Fruit fly (Drosophila melanogaster) whole organism, embryonic: ENCODE results near the gene CG31178.

Experiments
- B-H1 ChIP-seq: fragments of 200-800 bp; sonication (Bioruptor generic); IDR thresholded peaks from 3 replicates; pipeline ENCODE4 v1.3.6; 2022; ENCODE audit warnings: missing biosample characterization, missing genetic modification characterization
- BEAF-32 ChIP-seq: fragments of 200-800 bp; sonication (Bioruptor generic); optimal IDR thresholded peaks from 3 replicates; lab custom pipeline; 2017; ENCODE audit warnings: missing biosample characterization, missing genetic modification characterization, mild to moderate bottlenecking, moderate library complexity, missing genetic modification reagents
- Blimp-1 ChIP-seq: fragments of 200-800 bp; sonication (Bioruptor generic); optimal IDR thresholded peaks from 3 replicates; lab custom pipeline; 2018; ENCODE audit warnings: missing biosample characterization, missing genetic modification characterization, mild to moderate bottlenecking, moderate library complexity, missing genetic modification reagents
- CG10267 ChIP-seq: fragments of 200-800 bp; sonication (Bioruptor generic); optimal IDR thresholded peaks from 2 replicates; lab custom pipeline; 2018; ENCODE audit warnings: missing biosample characterization, mild to moderate bottlenecking, missing genetic modification characterization, moderate library complexity
- CG11093 ChIP-seq: fragments of 200-800 bp; sonication (Bioruptor generic); IDR thresholded peaks from 3 replicates; pipeline ENCODE4 v1.3.6; 2022; ENCODE audit warnings: missing biosample characterization, missing genetic modification characterization
- CG1233 ChIP-seq: fragments of 200-800 bp; sonication (Bioruptor generic); optimal IDR thresholded peaks from 4 replicates; lab custom pipeline; 2018; ENCODE audit warnings: missing biosample characterization, mild to moderate bottlenecking, missing genetic modification characterization
- CG12391 ChIP-seq: fragments of 200-800 bp; sonication (Bioruptor generic); optimal IDR thresholded peaks from 3 replicates; lab custom pipeline; 2018; ENCODE audit warnings: missing biosample characterization, mild to moderate bottlenecking, missing genetic modification characterization, moderate library complexity
- CG13296 ChIP-seq: fragments of 200-800 bp; sonication (Bioruptor generic); optimal IDR thresholded peaks from 3 replicates; lab custom pipeline; 2018; ENCODE audit warnings: missing biosample characterization, mild to moderate bottlenecking, missing genetic modification characterization
- CG13424 ChIP-seq: fragments of 200-800 bp; sonication (Bioruptor generic); optimal IDR thresholded peaks from 2 replicates; lab custom pipeline; 2019; ENCODE audit warnings: missing biosample characterization, mild to moderate bottlenecking, missing genetic modification characterization, moderate library complexity
- CG15479 ChIP-seq: fragments of 200-800 bp; sonication (Bioruptor generic); optimal IDR thresholded peaks from 3 replicates; lab custom pipeline; 2019; ENCODE audit warnings: missing biosample characterization, mild to moderate bottlenecking, missing genetic modification characterization, moderate library complexity
- CG15514 ChIP-seq: fragments of 200-800 bp; sonication (Bioruptor generic); optimal IDR thresholded peaks from 3 replicates; lab custom pipeline; 2017; ENCODE audit warnings: missing biosample characterization, missing genetic modification characterization, mild to moderate bottlenecking, moderate library complexity, missing genetic modification reagents
- CG1602 ChIP-seq: fragments of 200-800 bp; sonication (Bioruptor generic); optimal IDR thresholded peaks from 3 replicates; lab custom pipeline; 2016; ENCODE audit warnings: missing biosample characterization, missing genetic modification characterization
- CG1647 ChIP-seq: fragments of 200-800 bp; sonication (Bioruptor generic); optimal IDR thresholded peaks from 3 replicates; lab custom pipeline; 2016; ENCODE audit warnings: missing biosample characterization, missing genetic modification characterization
- CG16815 ChIP-seq: fragments of 200-800 bp; sonication (Bioruptor generic); optimal IDR thresholded peaks from 3 replicates; lab custom pipeline; 2017; ENCODE audit warnings: missing biosample characterization, mild to moderate bottlenecking, missing genetic modification characterization
- CG16863 ChIP-seq: fragments of 200-800 bp; sonication (Bioruptor generic); optimal IDR thresholded peaks from 3 replicates; lab custom pipeline; 2016; ENCODE audit warnings: missing biosample characterization, missing genetic modification characterization
- CG17385 ChIP-seq: fragments of 200-800 bp; sonication (Bioruptor generic); optimal IDR thresholded peaks from 3 replicates; lab custom pipeline; 2018; ENCODE audit warnings: missing biosample characterization, mild to moderate bottlenecking, missing genetic modification characterization
- CG18262 ChIP-seq: fragments of 200-800 bp; optimal IDR thresholded peaks from 3 replicates; lab custom pipeline; 2019; ENCODE audit warnings: missing biosample characterization, mild to moderate bottlenecking, missing genetic modification characterization, moderate library complexity
- CG2120 ChIP-seq: fragments of 200-800 bp; sonication (Bioruptor generic); optimal IDR thresholded peaks from 3 replicates; lab custom pipeline; 2016; ENCODE audit warnings: missing biosample characterization, missing genetic modification characterization
- CG2875 ChIP-seq: fragments of 200-800 bp; sonication (Bioruptor generic); optimal IDR thresholded peaks from 2 replicates; lab custom pipeline; 2017; ENCODE audit warnings: missing biosample characterization, mild to moderate bottlenecking, missing genetic modification characterization, missing genetic modification reagents
- CG31441 ChIP-seq: fragments of 200-800 bp; sonication (Bioruptor generic); IDR thresholded peaks from 2 replicates; pipeline ENCODE4 v1.3.6; 2022; ENCODE audit warnings: missing biosample characterization, missing genetic modification characterization
- CG3281 ChIP-seq: fragments of 200-800 bp; sonication (Bioruptor generic); optimal IDR thresholded peaks from 3 replicates; lab custom pipeline; 2017; ENCODE audit warnings: missing biosample characterization, mild to moderate bottlenecking, missing genetic modification characterization
- CG3838 ChIP-seq: fragments of 200-800 bp; sonication (Bioruptor generic); optimal IDR thresholded peaks from 3 replicates; lab custom pipeline; 2016; ENCODE audit warnings: missing biosample characterization, missing genetic modification characterization
- CG6272 ChIP-seq: fragments of 200-800 bp; sonication (Bioruptor generic); IDR thresholded peaks from 2 replicates; pipeline ENCODE4 v1.3.6; 2022; ENCODE audit warnings: missing biosample characterization, missing genetic modification characterization
- CG7271 ChIP-seq: fragments of 200-800 bp; sonication (Bioruptor generic); optimal IDR thresholded peaks from 2 replicates; lab custom pipeline; 2018; ENCODE audit warnings: missing biosample characterization, mild to moderate bottlenecking, missing genetic modification characterization, moderate library complexity
- CG8359 ChIP-seq: fragments of 200-800 bp; sonication (Bioruptor generic); optimal IDR thresholded peaks from 2 replicates; lab custom pipeline; 2017; ENCODE audit warnings: missing biosample characterization, mild to moderate bottlenecking, missing genetic modification characterization, borderline replicate concordance
- CG9797 ChIP-seq: fragments of 200-800 bp; sonication (Bioruptor generic); optimal IDR thresholded peaks from 3 replicates; lab custom pipeline; 2018; ENCODE audit warnings: missing biosample characterization, mild to moderate bottlenecking, missing genetic modification characterization
- CTCF ChIP-seq: fragments of 200-800 bp; sonication (Bioruptor generic); optimal IDR thresholded peaks from 2 replicates; lab custom pipeline; 2017; ENCODE audit warnings: missing biosample characterization, mild to moderate bottlenecking, missing genetic modification characterization, moderate library complexity
- Doc2 ChIP-seq: fragments of 200-800 bp; sonication (Bioruptor generic); IDR thresholded peaks from 2 replicates; pipeline ENCODE4 v1.3.6; 2022; ENCODE audit warnings: missing biosample characterization, missing genetic modification characterization
- Drgx ChIP-seq: fragments of 200-800 bp; sonication (Bioruptor generic); IDR thresholded peaks from 2 replicates; pipeline ENCODE4 v1.3.6; 2022; ENCODE audit warnings: missing biosample characterization, missing genetic modification characterization
- Fer3 ChIP-seq: fragments of 200-800 bp; sonication (Bioruptor generic); optimal IDR thresholded peaks from 2 replicates; lab custom pipeline; 2018; ENCODE audit warnings: missing biosample characterization, mild to moderate bottlenecking, missing genetic modification characterization, moderate library complexity
- HHEX ChIP-seq: fragments of 200-800 bp; sonication (Bioruptor generic); optimal IDR thresholded peaks from 3 replicates; lab custom pipeline; 2017; ENCODE audit warnings: missing biosample characterization, mild to moderate bottlenecking, missing genetic modification characterization, missing genetic modification reagents
- Hmx ChIP-seq: fragments of 200-800 bp; sonication (Bioruptor generic); optimal IDR thresholded peaks from 2 replicates; lab custom pipeline; 2016; ENCODE audit warnings: missing biosample characterization, missing genetic modification characterization
- NFAT ChIP-seq: fragments of 200-800 bp; sonication (Bioruptor generic); IDR thresholded peaks from 2 replicates; pipeline ENCODE4 v1.3.6; 2022; ENCODE audit warnings: missing biosample characterization, missing genetic modification characterization
- Sox102F ChIP-seq: fragments of 200-800 bp; sonication (Bioruptor generic); optimal IDR thresholded peaks from 2 replicates; lab custom pipeline; 2018; ENCODE audit warnings: missing biosample characterization, mild to moderate bottlenecking, missing genetic modification characterization, moderate library complexity
- Tbp ChIP-seq: fragments of >200 bp; optimal IDR thresholded peaks from 2 replicates; lab custom pipeline; 2018; ENCODE audit warnings: missing biosample characterization, missing genetic modification characterization
- Vsx1 ChIP-seq: fragments of 200-800 bp; sonication (Bioruptor generic); optimal IDR thresholded peaks from 2 replicates; lab custom pipeline; 2017; ENCODE audit warnings: missing biosample characterization, mild to moderate bottlenecking, missing genetic modification characterization, missing genetic modification reagents
- ash1 ChIP-seq: fragments of 200-800 bp; sonication (Bioruptor generic); optimal IDR thresholded peaks from 2 replicates; lab custom pipeline; 2018; ENCODE audit warnings: missing biosample characterization, mild to moderate bottlenecking, missing genetic modification characterization
- chm ChIP-seq: fragments of 200-800 bp; sonication (Bioruptor generic); IDR thresholded peaks from 2 replicates; pipeline ENCODE4 v1.3.6; 2022; ENCODE audit warnings: missing biosample characterization, missing genetic modification characterization
- gsb-n ChIP-seq: fragments of 200-800 bp; sonication (Bioruptor generic); optimal IDR thresholded peaks from 3 replicates; lab custom pipeline; 2018; ENCODE audit warnings: missing biosample characterization, mild to moderate bottlenecking, missing genetic modification characterization
- gt ChIP-seq: fragments of 200-800 bp; sonication (Bioruptor generic); IDR thresholded peaks from 2 replicates; pipeline ENCODE4 v1.3.6; 2022; ENCODE audit warnings: missing biosample characterization, missing genetic modification characterization
- klu ChIP-seq: fragments of 200-800 bp; sonication (Bioruptor generic); IDR thresholded peaks from 2 replicates; pipeline ENCODE4 v1.3.6; 2022; ENCODE audit warnings: missing biosample characterization, missing genetic modification characterization
- nerfin-1 ChIP-seq: fragments of 200-800 bp; sonication (Bioruptor generic); optimal IDR thresholded peaks from 3 replicates; lab custom pipeline; 2019; ENCODE audit warnings: missing biosample characterization, mild to moderate bottlenecking, missing genetic modification characterization, moderate library complexity
- onecut ChIP-seq: fragments of 200-800 bp; sonication (Bioruptor generic); IDR thresholded peaks from 2 replicates; pipeline ENCODE4 v1.3.6; 2022; ENCODE audit warnings: missing biosample characterization, missing genetic modification characterization
- pb ChIP-seq: fragments of 200-800 bp; sonication (Bioruptor generic); optimal IDR thresholded peaks from 3 replicates; lab custom pipeline; 2016; ENCODE audit warnings: missing biosample characterization, missing genetic modification characterization
- phol ChIP-seq: fragments of 200-800 bp; sonication (Bioruptor generic); optimal IDR thresholded peaks from 3 replicates; lab custom pipeline; 2018; ENCODE audit warnings: missing biosample characterization, mild to moderate bottlenecking, missing genetic modification characterization, moderate library complexity
- ro ChIP-seq: fragments of 200-800 bp; sonication (Bioruptor generic); IDR thresholded peaks from 2 replicates; pipeline ENCODE4 v1.3.6; 2022; ENCODE audit warnings: missing biosample characterization, missing genetic modification characterization
- scrt ChIP-seq: fragments of 200-800 bp; sonication (Bioruptor generic); optimal IDR thresholded peaks from 2 replicates; lab custom pipeline; 2018; ENCODE audit warnings: missing biosample characterization, mild to moderate bottlenecking, missing genetic modification characterization, moderate library complexity
- unc-4 ChIP-seq: fragments of 200-800 bp; sonication (Bioruptor generic); IDR thresholded peaks from 2 replicates; pipeline ENCODE4 v1.3.6; 2022; ENCODE audit warnings: missing biosample characterization, missing genetic modification characterization; ENCODE audit not compliant: partially characterized antibody
- vfl ChIP-seq: fragments of 200-800 bp; sonication (Bioruptor generic); optimal IDR thresholded peaks from 2 replicates; lab custom pipeline; 2016; ENCODE audit warnings: missing biosample characterization, missing genetic modification characterization
- wek ChIP-seq: fragments of 200-800 bp; sonication (Bioruptor generic); optimal IDR thresholded peaks from 3 replicates; lab custom pipeline; 2018; ENCODE audit warnings: missing biosample characterization, mild to moderate bottlenecking, missing genetic modification characterization, moderate library complexity
- wor ChIP-seq: fragments of 200-800 bp; sonication (Bioruptor generic); IDR thresholded peaks from 2 replicates; pipeline ENCODE4 v1.3.6; 2022; ENCODE audit warnings: missing biosample characterization, missing genetic modification characterization
- zf30C ChIP-seq: fragments of 200-800 bp; sonication (Bioruptor generic); optimal IDR thresholded peaks from 3 replicates; lab custom pipeline; 2018; ENCODE audit warnings: missing biosample characterization, mild to moderate bottlenecking, missing genetic modification characterization

The CG31178 gene

DNA sequence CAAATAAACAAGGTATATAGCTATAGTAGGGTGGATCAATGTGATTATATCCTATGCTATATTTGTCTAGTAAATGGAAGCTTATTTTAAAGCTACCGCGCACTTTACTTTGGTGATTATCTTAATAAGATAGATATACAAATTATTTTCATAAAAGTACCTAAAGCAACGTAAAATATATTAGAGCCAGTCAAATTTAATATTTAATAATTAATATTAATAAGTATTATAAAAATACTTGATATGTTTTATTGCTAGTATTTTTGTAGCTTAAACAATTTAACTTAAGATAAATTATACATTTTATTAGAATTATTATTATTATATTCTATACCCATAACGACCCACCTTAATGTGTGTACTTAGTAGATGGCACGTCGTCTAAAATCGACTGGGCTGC lies 33.9 kb upstream of the CG31178 start (continued):
- no peak for TF ChIP-seq onecut (GFP tag; lab: Robert Waterston, UW)
- no peak for TF ChIP-seq ro (GFP tag; lab: Robert Waterston, UW)
- peak; percentile 34 for TF ChIP-seq CG1233 (GFP tag; lab: Kevin White, UChicago)
- peak; percentile 12 for TF ChIP-seq HHEX
- no peak for TF ChIP-seq CG6272
- peak; percentile 34 for TF ChIP-seq phol
- TF ChIP-seq CG18262 = peak; percentile 63
- no peak for TF ChIP-seq chm
- TF ChIP-seq CG12391 (tag; lab: Kevin White, UChicago) = peak; percentile 38
- peak; percentile 64 for TF ChIP-seq CG13296 (GFP tag; lab: Kevin White, UChicago)
- no peak for TF ChIP-seq CG11093
- TF ChIP-seq Tbp (GFP tag; lab: Kevin White, UChicago) = no peak
- TF ChIP-seq ash1 (GFP tag; lab: Kevin White, UChicago) = no peak
- TF ChIP-seq CG17385 (GFP tag; lab: Kevin White, UChicago) = peak; percentile 18
- TF ChIP-seq Blimp-1 (GFP tag; lab: Kevin White, UChicago) = peak; percentile 54
- no peak for TF ChIP-seq Vsx1 (GFP tag; lab: Kevin White, UChicago)
- TF ChIP-seq scrt (GFP tag; lab: Kevin White, UChicago) = no peak
- peak; percentile 7 for TF ChIP-seq CG15514
- no peak for TF ChIP-seq CG1647 (GFP tag; lab: Kevin White, UChicago)
- TF ChIP-seq CG2120 (GFP tag; lab: Kevin White, UChicago) = no peak
- TF ChIP-seq CG15479 (GFP tag; lab: Kevin White, UChicago) = no peak
- no peak for TF ChIP-seq nerfin-1 (tag; lab: Kevin White, UChicago)
- TF ChIP-seq CG3838 = no peak
- peak; percentile 54 for TF ChIP-seq CG3281 (GFP tag; lab: Kevin White, UChicago)
- peak; percentile 47 for TF ChIP-seq CG10267 (tag; lab: Kevin White, UChicago)
- no peak for TF ChIP-seq zf30C (GFP tag; lab: Kevin White, UChicago)
- TF ChIP-seq Drgx (GFP tag; lab: Robert Waterston, UW) = peak; percentile 37; the same call in 1 of the 2 replicates
- TF ChIP-seq NFAT (GFP tag; lab: Robert Waterston, UW) = no peak
- peak; percentile 54 for TF ChIP-seq CG31441 (GFP tag; lab: Robert Waterston, UW)
- TF ChIP-seq Fer3 (tag; lab: Kevin White, UChicago) = no peak
- no peak for TF ChIP-seq B-H1 (GFP tag; lab: Robert Waterston, UW)
- TF ChIP-seq CG16863 (GFP tag; lab: Kevin White, UChicago) = no peak
- no peak for TF ChIP-seq CTCF (GFP tag; lab: Kevin White, UChicago)
- TF ChIP-seq gt (GFP tag; lab: Robert Waterston, UW) = no peak
- peak; percentile 61 for TF ChIP-seq CG13424
- no peak for TF ChIP-seq BEAF-32 (GFP tag; lab: Kevin White, UChicago)
- no peak for TF ChIP-seq CG16815 (GFP tag; lab: Kevin White, UChicago)
- no peak for TF ChIP-seq pb (GFP tag; lab: Kevin White, UChicago)
- TF ChIP-seq CG1602 (GFP tag; lab: Kevin White, UChicago) = no peak
- peak; percentile 13 for TF ChIP-seq gsb-n (tag; lab: Kevin White, UChicago)
- no peak for TF ChIP-seq unc-4 (GFP tag; lab: Robert Waterston, UW)
- no peak for TF ChIP-seq CG2875 (GFP tag; lab: Kevin White, UChicago)
- TF ChIP-seq Doc2 (GFP tag; lab: Robert Waterston, UW) = no peak
- TF ChIP-seq CG7271 (tag; lab: Kevin White, UChicago) = no peak
- TF ChIP-seq Hmx (GFP tag; lab: Kevin White, UChicago) = no peak
- no peak for TF ChIP-seq wek (GFP tag; lab: Kevin White, UChicago)
- no peak for TF ChIP-seq wor (GFP tag; lab: Robert Waterston, UW)
- no peak for TF ChIP-seq klu (GFP tag; lab: Robert Waterston, UW)
- no peak for TF ChIP-seq CG9797 (GFP tag; lab: Kevin White, UChicago)
- no peak for TF ChIP-seq CG8359
- no peak for TF ChIP-seq vfl (GFP tag; lab: Kevin White, UChicago)
- peak; percentile 53 for TF ChIP-seq Sox102F (GFP tag; lab: Kevin White, UChicago)
